Worm (Caenorhabditis elegans) whole organism, L1 larva: Measurements from ENCODE around the gene Y45F10B.59.
"Not testable (repeated sequence)": the region's sequence is repeated elsewhere in the genome, so short reads cannot be mapped to it uniquely, and the experiment has no call there.

ENCODE experiments used
- aha-1 ChIP-seq: fragments of 150-350 bp; optimal IDR thresholded peaks from 2 replicates; lab custom pipeline; 2014; ENCODE audit warnings: missing biosample characterization, missing genetic modification characterization
- dpl-1 ChIP-seq, 3 experiments: fragments of 150-350 bp in 2 of 3; sonication (generic microtip) in 1 of 3; optimal IDR thresholded peaks; 2 replicates each; lab custom pipeline; 2014 to 2017; ENCODE audit warnings: missing biosample characterization in 3 of 3, missing genetic modification characterization in 3 of 3, missing genetic modification reagents in 3 of 3
- nhr-12 ChIP-seq: sonication (generic microtip); optimal IDR thresholded peaks from 2 replicates; lab custom pipeline; 2017; ENCODE audit warnings: missing biosample characterization, missing genetic modification characterization
- nhr-19 ChIP-seq: fragments of 200-800 bp; sonication (Bioruptor generic); conservative IDR thresholded peaks from 2 replicates; pipeline ENCODE4 v1.3.6; 2022; ENCODE audit warnings: missing genetic modification characterization, missing compliant biosample characterization
- nhr-76 ChIP-seq: sonication (generic microtip); optimal IDR thresholded peaks from 2 replicates; lab custom pipeline; 2017; ENCODE audit warnings: missing biosample characterization, missing genetic modification characterization
- sup-37 ChIP-seq: fragments of 200-800 bp; sonication (Bioruptor generic); optimal IDR thresholded peaks from 2 replicates; lab custom pipeline; 2018; ENCODE audit warnings: mild to moderate bottlenecking, missing genetic modification characterization, missing compliant biosample characterization

Y45F10B.59 gene

ce11 chrIV:13651411-13651810, 49.0 kb downstream of the Y45F10B.59 start, which contains the start of gene C08F11.12:
C08F11.12 (minus strand) TSS chrIV:13651511.
- not testable (repeated sequence) for TF ChIP-seq nhr-19 (GFP tag; lab: Robert Waterston, UW); nhr-12 (tag; lab: Kevin White, UChicago); dpl-1 (GFP tag; optimal IDR thresholded peaks at IDR 0.05; lab: Kevin White, UChicago)

ce11 chrIV:13652023-13652422, 49.6 kb downstream of the Y45F10B.59 start, which contains the start of gene Y45F10C.6:
Y45F10C.6 (plus strand) TSS chrIV:13652323.
- not testable (repeated sequence) for TF ChIP-seq aha-1 (tag; lab: Kevin White, UChicago); sup-37 (GFP tag; lab: Kevin White, UChicago); nhr-76
